Worm (Caenorhabditis elegans): ENCODE results near the gene wrt-2.

DNA sequence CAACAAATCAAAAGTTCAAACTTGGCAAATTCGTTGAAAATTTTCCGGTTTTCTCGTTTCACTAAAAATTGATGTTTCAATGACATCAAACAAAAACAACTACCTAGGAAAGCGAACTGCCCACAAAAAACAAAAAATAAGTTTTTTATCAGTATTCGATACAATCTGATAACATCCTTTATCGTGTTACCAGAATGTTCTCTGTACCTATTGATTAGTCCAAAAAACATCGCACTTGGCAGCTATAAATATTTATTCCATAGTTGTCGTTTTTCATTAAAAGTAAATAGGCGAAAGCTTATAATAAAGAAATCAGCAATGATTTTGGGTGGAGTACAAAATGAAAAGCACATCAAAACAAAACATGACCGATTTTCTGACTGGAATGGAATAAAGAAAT, 23.1 kb upstream of the wrt-2 start:
- TF ChIP-seq hlh-30 (tag; optimal IDR thresholded peaks at IDR 0.05; ENCODE audit: insufficient read depth) = peak; percentile 13
- no peak for TF ChIP-seq unc-62 (GFP tag; optimal IDR thresholded peaks at IDR 0.05 in 1 of 2)
- no peak for TF ChIP-seq unc-62 (tag; optimal IDR thresholded peaks at IDR 0.05)
- no peak for TF ChIP-seq ceh-20 (GFP tag; IDR thresholded peaks at IDR 0.05)
- TF ChIP-seq unc-130 (GFP tag; optimal IDR thresholded peaks at IDR 0.05) = no peak

Data from whole organism, L4 larva.